Worm (Caenorhabditis elegans) whole organism, L2 larva: Measurements from ENCODE around the gene T27A10.5.

ENCODE experiments used
- C34F6.9 ChIP-seq: fragments of 150-350 bp; optimal IDR thresholded peaks from 2 replicates; lab custom pipeline; 2014; ENCODE audit warnings: missing biosample characterization, missing genetic modification characterization
- F13H6.1 ChIP-seq: sonication (generic microtip); optimal IDR thresholded peaks from 2 replicates; lab custom pipeline; 2016; ENCODE audit warnings: missing genetic modification characterization, missing compliant biosample characterization
- R02D3.7 ChIP-seq: fragments of 150-350 bp; optimal IDR thresholded peaks from 2 replicates; lab custom pipeline; 2014; ENCODE audit warnings: missing biosample characterization, missing genetic modification characterization
- Y55F3AM.14 ChIP-seq: fragments of 200-800 bp; sonication (Bioruptor generic); optimal IDR thresholded peaks from 2 replicates; lab custom pipeline; 2018; ENCODE audit warnings: mild to moderate bottlenecking, missing genetic modification characterization, missing compliant biosample characterization
- ZK546.5 ChIP-seq: sonication (generic microtip); optimal IDR thresholded peaks from 2 replicates; lab custom pipeline; 2017; ENCODE audit warnings: missing biosample characterization, missing genetic modification characterization
- alr-1 ChIP-seq: fragments of 150-350 bp; optimal IDR thresholded peaks from 2 replicates; lab custom pipeline; 2014; ENCODE audit warnings: missing biosample characterization, missing genetic modification characterization
- aly-2 ChIP-seq: fragments of 150-350 bp; optimal IDR thresholded peaks from 2 replicates; lab custom pipeline; 2014; ENCODE audit warnings: missing biosample characterization, missing genetic modification characterization
- ama-1 ChIP-seq: fragments of 150-350 bp; optimal IDR thresholded peaks from 2 replicates; lab custom pipeline; 2018; ENCODE audit warnings: inconsistent platforms
- blmp-1 ChIP-seq: sonication (generic microtip); optimal IDR thresholded peaks from 2 replicates; lab custom pipeline; 2017; ENCODE audit warnings: missing genetic modification characterization, mild to moderate bottlenecking, missing compliant biosample characterization, antibody characterized with exemption, moderate library complexity; ENCODE audit not compliant: insufficient read depth
- ceh-16 ChIP-seq: fragments of 150-350 bp; optimal IDR thresholded peaks from 2 replicates; lab custom pipeline; 2014; ENCODE audit warnings: missing biosample characterization, missing genetic modification characterization
- egl-27 ChIP-seq: sonication (generic microtip); optimal IDR thresholded peaks from 3 replicates; lab custom pipeline; 2017; ENCODE audit warnings: missing biosample characterization, missing genetic modification reagents, missing genetic modification characterization
- elt-3 ChIP-seq: sonication (generic microtip); optimal IDR thresholded peaks from 2 replicates; lab custom pipeline; 2017; ENCODE audit warnings: missing biosample characterization, missing genetic modification characterization
- lin-13 ChIP-seq: fragments of 150-350 bp; optimal IDR thresholded peaks from 2 replicates; lab custom pipeline; 2014; ENCODE audit warnings: missing biosample characterization, missing genetic modification reagents, missing genetic modification characterization
- lsy-2 ChIP-seq, 2 experiments: fragments of 150-350 bp in 1 of 2; sonication (generic microtip) in 1 of 2; optimal IDR thresholded peaks; 2 replicates each; lab custom pipeline; 2014 to 2017; ENCODE audit warnings: missing biosample characterization in 2 of 2, missing genetic modification characterization in 2 of 2
- mab-5 ChIP-seq: fragments of 150-350 bp; optimal IDR thresholded peaks from 2 replicates; lab custom pipeline; 2014; ENCODE audit warnings: missing biosample characterization, missing genetic modification characterization
- nhr-11 ChIP-seq: fragments of 150-350 bp; optimal IDR thresholded peaks from 2 replicates; lab custom pipeline; 2014; ENCODE audit warnings: missing biosample characterization, missing genetic modification characterization
- nhr-129 ChIP-seq: fragments of 150-350 bp; optimal IDR thresholded peaks from 2 replicates; lab custom pipeline; 2014; ENCODE audit warnings: missing biosample characterization, missing genetic modification characterization
- nhr-21 ChIP-seq: fragments of 150-350 bp; optimal IDR thresholded peaks from 2 replicates; lab custom pipeline; 2014; ENCODE audit warnings: missing biosample characterization, missing genetic modification characterization
- nhr-23 ChIP-seq: fragments of 150-350 bp; optimal IDR thresholded peaks from 2 replicates; lab custom pipeline; 2014; ENCODE audit warnings: missing biosample characterization, missing genetic modification reagents, missing genetic modification characterization
- nhr-237 ChIP-seq: fragments of 150-350 bp; optimal IDR thresholded peaks from 2 replicates; lab custom pipeline; 2014; ENCODE audit warnings: missing biosample characterization, missing genetic modification characterization
- nhr-25 ChIP-seq: fragments of 150-350 bp; sonication (generic microtip); optimal IDR thresholded peaks from 3 replicates; lab custom pipeline; 2014; ENCODE audit warnings: missing biosample characterization, missing genetic modification characterization
- nhr-6 ChIP-seq: fragments of 150-350 bp; optimal IDR thresholded peaks from 2 replicates; lab custom pipeline; 2014; ENCODE audit warnings: missing biosample characterization, missing genetic modification characterization
- nhr-77 ChIP-seq: fragments of 150-350 bp; optimal IDR thresholded peaks from 2 replicates; lab custom pipeline; 2014; ENCODE audit warnings: missing biosample characterization, missing genetic modification characterization
- skn-1 ChIP-seq: sonication (generic microtip); optimal IDR thresholded peaks from 2 replicates; lab custom pipeline; 2017; ENCODE audit warnings: missing biosample characterization, missing genetic modification characterization
- sma-3 ChIP-seq: sonication (generic microtip); optimal IDR thresholded peaks from 2 replicates; lab custom pipeline; 2016; ENCODE audit warnings: missing genetic modification reagents, missing genetic modification characterization, missing compliant biosample characterization
- sma-9 ChIP-seq, 2 experiments: fragments of 150-350 bp in 1 of 2; sonication (generic microtip) in 1 of 2; optimal IDR thresholded peaks; 2 replicates each; lab custom pipeline; 2014 to 2016; ENCODE audit warnings: missing genetic modification characterization in 2 of 2, mild to moderate bottlenecking in 1 of 2, missing biosample characterization in 1 of 2, missing compliant biosample characterization in 1 of 2, missing genetic modification reagents in 1 of 2, moderate library complexity in 1 of 2
- snpc-4 ChIP-seq: fragments of 150-350 bp; optimal IDR thresholded peaks from 2 replicates; lab custom pipeline; 2014; ENCODE audit warnings: missing biosample characterization, missing genetic modification characterization
- unc-55 ChIP-seq: fragments of 150-350 bp; sonication (generic microtip); optimal IDR thresholded peaks from 3 replicates; lab custom pipeline; 2014; ENCODE audit warnings: missing biosample characterization, missing genetic modification reagents, missing genetic modification characterization
- unc-62 ChIP-seq: fragments of 150-350 bp; optimal IDR thresholded peaks from 2 replicates; lab custom pipeline; 2014; ENCODE audit warnings: missing biosample characterization, missing genetic modification reagents, missing genetic modification characterization
- zag-1 ChIP-seq: fragments of 150-350 bp; optimal IDR thresholded peaks from 2 replicates; lab custom pipeline; 2014; ENCODE audit warnings: missing biosample characterization, missing genetic modification characterization
- ztf-11 ChIP-seq: sonication (generic microtip); optimal IDR thresholded peaks from 2 replicates; lab custom pipeline; 2017; ENCODE audit warnings: missing biosample characterization, missing genetic modification characterization
- ztf-4 ChIP-seq: fragments of 150-350 bp; optimal IDR thresholded peaks from 2 replicates; lab custom pipeline; 2014; ENCODE audit warnings: missing biosample characterization, missing genetic modification characterization

T27A10.5 gene

ce11 chrX:3538067-3538466, 35.3 kb downstream of the T27A10.5 start:
- TF ChIP-seq R02D3.7 (tag; lab: Kevin White, UChicago) (no peak), aly-2 (tag; lab: Kevin White, UChicago) (no peak), elt-3 (tag; lab: Kevin White, UChicago) (no peak), nhr-237 (tag; lab: Kevin White, UChicago) (no peak), C34F6.9 (no peak), F13H6.1 (tag; lab: Kevin White, UChicago) (no peak), blmp-1 (tag; lab: Kevin White, UChicago) (no peak), nhr-11 (no peak), unc-62 (GFP tag; lab: Kevin White, UChicago) (no peak), Y55F3AM.14 (GFP tag; lab: Kevin White, UChicago) (no peak), zag-1 (no peak), ztf-4 (tag; lab: Kevin White, UChicago) (no peak)

- TF ChIP-seq unc-55 (GFP tag; lab: Kevin White, UChicago): no peak
- TF ChIP-seq nhr-129 (tag; lab: Kevin White, UChicago): peak; percentile 11
- TF ChIP-seq, all 48 proteins: peak for 1
Observed at ce11 chrX:3537335-3537734, 36.0 kb downstream of the T27A10.5 start, which contains the start of gene gyg-1. Gene gyg-1, plus strand, starts transcription at chrX:3537635.

- peak; percentile 70 for TF ChIP-seq nhr-129 (tag; lab: Kevin White, UChicago)
- no peak for TF ChIP-seq nhr-77 (tag; lab: Kevin White, UChicago)
- no peak for TF ChIP-seq unc-55 (GFP tag; lab: Kevin White, UChicago)
- TF ChIP-seq egl-27 (tag; lab: Kevin White, UChicago): no peak
- TF ChIP-seq ceh-16 (tag; lab: Kevin White, UChicago): no peak
- TF ChIP-seq lsy-2 (tag; optimal IDR thresholded peaks at IDR 0.05; lab: Kevin White, UChicago): peak in 1 of 2 experiments; percentile 3
- TF ChIP-seq F13H6.1 (tag; lab: Kevin White, UChicago): peak; percentile 65
- TF ChIP-seq alr-1 (tag; lab: Kevin White, UChicago): no peak
- no peak for TF ChIP-seq ZK546.5 (tag; lab: Kevin White, UChicago)
- peak; percentile 17 for TF ChIP-seq C34F6.9
- TF ChIP-seq ztf-11 (tag; lab: Kevin White, UChicago): no peak
- TF ChIP-seq skn-1 (tag; lab: Kevin White, UChicago): no peak
- TF ChIP-seq ama-1 (lab: Kevin White, UChicago): peak; percentile 27
- no peak for TF ChIP-seq sma-3 (GFP tag; lab: Kevin White, UChicago)
- TF ChIP-seq blmp-1 (tag; lab: Kevin White, UChicago): no peak
- no peak for TF ChIP-seq zag-1
- TF ChIP-seq nhr-23 (tag; lab: Kevin White, UChicago): no peak
- no peak for TF ChIP-seq mab-5
- no peak for TF ChIP-seq snpc-4 (tag; lab: Kevin White, UChicago)
- no peak for TF ChIP-seq nhr-21 (tag; lab: Kevin White, UChicago)
- peak; percentile 51 for TF ChIP-seq sma-9 (GFP tag; optimal IDR thresholded peaks at IDR 0.05; lab: Kevin White, UChicago)
- TF ChIP-seq sma-9 (tag; optimal IDR thresholded peaks at IDR 0.05; lab: Kevin White, UChicago): no peak
- TF ChIP-seq lin-13: no peak
- TF ChIP-seq ztf-4 (tag; lab: Kevin White, UChicago): no peak
Observed at ce11 chrX:3536302-3537251, 36.8 kb downstream of the T27A10.5 start.

- TF ChIP-seq egl-27 (tag; lab: Kevin White, UChicago) (no peak), zag-1 (peak; percentile 53), nhr-6 (tag; lab: Kevin White, UChicago) (no peak), Y55F3AM.14 (GFP tag; lab: Kevin White, UChicago) (peak; percentile 31), nhr-129 (tag; lab: Kevin White, UChicago) (peak; percentile 44), nhr-25 (tag; lab: Kevin White, UChicago) (no peak)
- TF ChIP-seq, all 48 proteins: peak for 3
Observed at ce11 chrX:3535505-3535904, 37.9 kb downstream of the T27A10.5 start.
